Worm (Caenorhabditis elegans): ENCODE results near the gene T25E12.14.

DNA sequence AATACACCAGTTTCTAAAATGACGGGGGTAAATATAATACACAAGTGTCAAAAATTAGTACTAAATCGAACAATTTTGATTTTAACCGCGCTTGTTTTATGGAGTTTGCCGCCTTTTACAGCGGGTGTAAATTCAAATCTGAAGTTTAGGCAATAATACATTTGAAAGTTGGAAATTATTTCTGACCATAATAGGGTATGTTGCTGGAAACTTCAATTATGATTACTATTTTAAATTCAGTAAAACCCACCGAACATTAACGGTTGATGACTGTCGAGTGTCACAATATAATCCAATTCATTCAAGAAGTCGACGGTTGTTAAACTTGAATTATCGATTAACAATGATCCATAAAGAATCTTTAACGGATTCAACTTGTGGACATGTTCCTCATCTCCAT lies 13.2 kb upstream of the T25E12.14 start:
- TF ChIP-seq mdl-1 (tag; optimal IDR thresholded peaks at IDR 0.05) (no peak), ceh-9 (tag; optimal IDR thresholded peaks at IDR 0.05) (no peak), nhr-77 (tag; optimal IDR thresholded peaks at IDR 0.05) (no peak), pqm-1 (tag; optimal IDR thresholded peaks at IDR 0.05) (no peak), nhr-76 (tag; optimal IDR thresholded peaks at IDR 0.05) (no peak), nhr-28 (tag; optimal IDR thresholded peaks at IDR 0.05) (no peak), pha-4 (tag; optimal IDR thresholded peaks at IDR 0.05) (no peak), tbx-2 (tag; optimal IDR thresholded peaks at IDR 0.05) (no peak), egl-27 (tag; optimal IDR thresholded peaks at IDR 0.05) (no peak), fkh-10 (GFP tag; optimal IDR thresholded peaks at IDR 0.05) (no peak), nhr-12 (tag; optimal IDR thresholded peaks at IDR 0.05) (no peak), lsy-12 (tag; optimal IDR thresholded peaks at IDR 0.05) (no peak)
